Fruit fly (Drosophila melanogaster): ENCODE measurements around the gene Tgi.

Gene Tgi

DNA sequence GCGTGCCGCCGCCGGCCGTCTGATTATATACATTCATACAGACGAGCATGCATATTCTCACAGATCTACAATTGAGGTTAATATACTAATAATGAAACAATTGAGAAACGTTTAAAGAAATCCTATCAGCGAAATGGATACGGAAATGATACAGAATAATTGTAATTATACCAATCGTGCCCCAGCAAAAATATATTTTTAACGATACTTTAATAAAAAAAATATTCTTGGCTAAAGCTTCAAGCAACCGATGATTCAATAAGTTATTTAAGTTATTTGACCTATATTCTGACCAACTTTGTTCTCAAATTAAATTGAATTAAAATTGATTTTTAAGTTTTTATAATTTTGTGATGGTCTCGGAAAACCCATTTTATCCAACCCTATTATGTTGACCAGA is 10.5 kb upstream of the Tgi start:
- TF ChIP-seq brk (GFP tag; optimal IDR thresholded peaks at IDR 0.05) (no peak), ey (GFP tag; optimal IDR thresholded peaks at IDR 0.05) (no peak), Abd-B (GFP tag; optimal IDR thresholded peaks at IDR 0.05) (no peak), Hnf4 (GFP tag; optimal IDR thresholded peaks at IDR 0.05) (no peak), psq (GFP tag; optimal IDR thresholded peaks at IDR 0.05) (no peak), Mio (GFP tag; optimal IDR thresholded peaks at IDR 0.05) (no peak), CG9705 (GFP tag; optimal IDR thresholded peaks at IDR 0.05) (no peak), tai (GFP tag; optimal IDR thresholded peaks at IDR 0.05) (no peak), Hr83 (GFP tag; optimal IDR thresholded peaks at IDR 0.05; ENCODE audit: poor library complexity, severe bottlenecking) (no peak), Dfd (GFP tag; optimal IDR thresholded peaks at IDR 0.05) (no peak), dmrt93B (GFP tag; optimal IDR thresholded peaks at IDR 0.05) (no peak), Myc (optimal IDR thresholded peaks at IDR 0.05) (no peak), HLH106 (tag; optimal IDR thresholded peaks at IDR 0.05) (no peak), sv (GFP tag; optimal IDR thresholded peaks at IDR 0.05) (no peak), rgr (GFP tag; optimal IDR thresholded peaks at IDR 0.05) (no peak)

DNA sequence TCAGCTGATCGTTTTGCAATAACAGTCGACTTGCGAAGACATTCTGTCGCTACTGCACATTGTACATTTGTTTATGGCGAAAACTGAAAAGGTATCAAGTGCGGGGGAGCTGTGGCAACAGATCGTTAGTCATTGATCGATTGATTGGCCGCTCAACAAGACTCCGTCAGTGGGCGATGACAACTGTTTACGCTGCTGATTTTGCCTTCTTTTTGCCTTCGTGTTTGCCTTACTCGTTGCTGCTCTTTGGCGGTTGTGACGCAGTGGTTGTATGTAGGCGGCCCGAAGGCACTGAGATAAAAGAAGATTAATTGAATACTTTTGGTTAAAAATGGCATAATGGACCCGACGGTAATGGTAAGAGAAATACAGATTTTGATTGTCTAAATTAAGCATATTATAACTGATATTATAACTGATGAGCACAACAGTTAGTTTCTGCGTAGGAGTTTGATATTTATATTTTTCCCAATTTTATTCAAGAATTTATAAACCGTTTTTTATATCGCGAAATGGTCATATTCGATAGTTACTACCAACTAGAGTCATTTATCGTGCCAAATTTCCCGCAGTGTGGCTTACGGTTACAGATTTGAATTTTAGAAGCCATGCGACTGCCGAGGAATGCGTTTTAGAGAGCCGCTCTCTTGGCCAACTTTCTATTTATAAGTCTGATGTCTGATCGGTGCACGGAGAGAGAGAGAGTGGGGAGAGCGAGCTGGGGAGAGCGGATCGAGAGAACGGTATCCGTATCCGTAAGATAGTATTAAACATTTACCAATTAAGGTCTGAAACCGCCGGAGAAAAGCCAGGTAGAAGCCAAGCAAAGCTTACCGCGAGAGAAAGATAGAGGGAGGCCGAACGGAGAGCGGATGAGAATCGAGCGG is 9.8 kb upstream of the Tgi start:
- peak; percentile 86 for TF ChIP-seq Sp1 (GFP tag; optimal IDR thresholded peaks at IDR 0.05)
- peak; percentile 91 for TF ChIP-seq Vsx2 (GFP tag; optimal IDR thresholded peaks at IDR 0.05; ENCODE audit: partially characterized antibody)
- peak in 1 of 2 experiments; percentile 91 for TF ChIP-seq foxo (GFP tag; optimal IDR thresholded peaks at IDR 0.05)
- peak; percentile 97 for TF ChIP-seq Dif (GFP tag; optimal IDR thresholded peaks at IDR 0.05; ENCODE audit: partially characterized antibody)
- TF ChIP-seq Myc (optimal IDR thresholded peaks at IDR 0.05): no peak
- TF ChIP-seq Hr78 (GFP tag; optimal IDR thresholded peaks at IDR 0.05): no peak
- TF ChIP-seq GATAd (GFP tag; optimal IDR thresholded peaks at IDR 0.05): no peak
- TF ChIP-seq Hr83 (GFP tag; optimal IDR thresholded peaks at IDR 0.05; ENCODE audit: poor library complexity, severe bottlenecking): peak; percentile 59
- no peak for TF ChIP-seq Mio (GFP tag; optimal IDR thresholded peaks at IDR 0.05)
- no peak for TF ChIP-seq dsf (GFP tag; optimal IDR thresholded peaks at IDR 0.05; ENCODE audit: borderline replicate concordance)
- TF ChIP-seq pan (optimal IDR thresholded peaks at IDR 0.05): no peak
- peak; percentile 80 for TF ChIP-seq dmrt93B (GFP tag; optimal IDR thresholded peaks at IDR 0.05)
- TF ChIP-seq sage (GFP tag; optimal IDR thresholded peaks at IDR 0.05): peak; percentile 34
- no peak for TF ChIP-seq jim (GFP tag; optimal IDR thresholded peaks at IDR 0.05)
- TF ChIP-seq HLH106 (tag; optimal IDR thresholded peaks at IDR 0.05): peak; percentile 86
- no peak for TF ChIP-seq Jra (GFP tag; optimal IDR thresholded peaks at IDR 0.05)
- no peak for TF ChIP-seq tai (GFP tag; optimal IDR thresholded peaks at IDR 0.05)
- TF ChIP-seq rgr (GFP tag; optimal IDR thresholded peaks at IDR 0.05): peak; percentile 90
- TF ChIP-seq Abd-B (GFP tag; optimal IDR thresholded peaks at IDR 0.05): no peak
- TF ChIP-seq br (GFP tag; optimal IDR thresholded peaks at IDR 0.05): peak; percentile 83
- TF ChIP-seq Hnf4 (GFP tag; optimal IDR thresholded peaks at IDR 0.05): peak; percentile 68
- peak; percentile 94 for TF ChIP-seq OdsH (GFP tag; optimal IDR thresholded peaks at IDR 0.05)
- TF ChIP-seq psq (GFP tag; optimal IDR thresholded peaks at IDR 0.05): peak; percentile 87
- TF ChIP-seq CrebA (GFP tag; optimal IDR thresholded peaks at IDR 0.05; ENCODE audit: borderline replicate concordance): no peak
- no peak for TF ChIP-seq Dfd (GFP tag; optimal IDR thresholded peaks at IDR 0.05)
- TF ChIP-seq brk (GFP tag; optimal IDR thresholded peaks at IDR 0.05): peak; percentile 71
- no peak for TF ChIP-seq CG9705 (GFP tag; optimal IDR thresholded peaks at IDR 0.05)
- TF ChIP-seq woc (GFP tag; optimal IDR thresholded peaks at IDR 0.05): peak; percentile 58
- peak; percentile 77 for TF ChIP-seq sv (GFP tag; optimal IDR thresholded peaks at IDR 0.05)
- TF ChIP-seq CG32264 (GFP tag; optimal IDR thresholded peaks at IDR 0.05): peak; percentile 47
- TF ChIP-seq dl (GFP tag; optimal IDR thresholded peaks at IDR 0.05; ENCODE audit: insufficient read depth in 1 of 2, partially characterized antibody in 2 of 2): peak; percentile 91 to 95
- peak; percentile 90 for TF ChIP-seq fru (GFP tag; optimal IDR thresholded peaks at IDR 0.05)
- TF ChIP-seq Rel (GFP tag; optimal IDR thresholded peaks at IDR 0.05): no peak
- TF ChIP-seq Rel (tag; optimal IDR thresholded peaks at IDR 0.05): no peak
- peak; percentile 93 for TF ChIP-seq h (GFP tag; optimal IDR thresholded peaks at IDR 0.05)
- no peak for TF ChIP-seq usp (GFP tag; optimal IDR thresholded peaks at IDR 0.05)
- TF ChIP-seq ey (GFP tag; optimal IDR thresholded peaks at IDR 0.05): peak; percentile 88
- TF ChIP-seq lola (GFP tag; optimal IDR thresholded peaks at IDR 0.05): no peak
- no peak for TF ChIP-seq N (GFP tag; optimal IDR thresholded peaks at IDR 0.05)

Measured in whole organism, wandering third instar larva.